Worm (Caenorhabditis elegans) whole organism, mixed stage, embryonic: ENCODE results near the gene ZK507.1.

Source experiments
- ham-2 ChIP-seq: fragments of 200-800 bp; sonication (Bioruptor generic); optimal IDR thresholded peaks from 2 replicates; lab custom pipeline; 2018; ENCODE audit warnings: mild to moderate bottlenecking, missing genetic modification characterization, missing compliant biosample characterization
- nhr-76 ChIP-seq: sonication (generic microtip); optimal IDR thresholded peaks from 2 replicates; lab custom pipeline; 2017; ENCODE audit warnings: missing biosample characterization, missing genetic modification characterization
- zip-8 ChIP-seq: fragments of 150-350 bp; optimal IDR thresholded peaks from 2 replicates; lab custom pipeline; 2014; ENCODE audit warnings: missing biosample characterization, missing genetic modification characterization

DNA sequence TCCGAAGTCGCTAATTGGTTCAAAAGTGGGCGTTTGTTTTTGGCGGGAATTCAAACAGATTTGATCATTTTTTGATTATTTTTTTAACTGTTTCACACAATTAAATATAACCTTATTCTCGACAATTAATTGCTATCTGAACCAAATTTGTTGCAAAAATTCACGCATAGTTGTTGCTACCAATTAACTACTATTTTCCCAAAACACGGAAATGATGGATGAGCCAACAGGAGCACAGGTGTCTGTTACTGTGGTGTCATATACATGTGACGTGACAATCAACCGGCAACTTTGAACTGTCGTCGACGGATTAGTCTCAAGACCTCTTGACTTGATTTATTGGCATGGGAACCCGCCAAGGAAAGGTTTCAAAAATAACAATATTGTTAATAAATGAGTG lies 28.4 kb downstream of the ZK507.1 start:
- TF ChIP-seq zip-8, result no peak
- TF ChIP-seq ham-2, result no peak
- TF ChIP-seq nhr-76 (tag; lab: Kevin White, UChicago), result no peak
